Fruit fly (Drosophila melanogaster): ENCODE data around the gene GstO1.

Gene GstO1

dm6 chr3L:8512428-8512827 is 12.2 kb downstream of the GstO1 start, which contains the start of gene CG6765 (continued):
- TF ChIP-seq zen (tag; optimal IDR thresholded peaks at IDR 0.05) (no peak), Hmx (GFP tag; optimal IDR thresholded peaks at IDR 0.05) (no peak), dati (GFP tag; IDR thresholded peaks at IDR 0.05) (no peak), disco-r (GFP tag; optimal IDR thresholded peaks at IDR 0.05) (no peak), ash1 (GFP tag; optimal IDR thresholded peaks at IDR 0.05) (no peak), CG11696 (GFP tag; IDR thresholded peaks at IDR 0.05) (no peak), ranshi (GFP tag; IDR thresholded peaks at IDR 0.05) (no peak), CG11504 (tag; optimal IDR thresholded peaks at IDR 0.05) (no peak), danr (GFP tag; IDR thresholded peaks at IDR 0.05) (no peak), Fer1 (GFP tag; optimal IDR thresholded peaks at IDR 0.05) (no peak), CG18262 (tag; optimal IDR thresholded peaks at IDR 0.05) (no peak), schlank (tag; optimal IDR thresholded peaks at IDR 0.05) (no peak), CG15479 (GFP tag; optimal IDR thresholded peaks at IDR 0.05) (no peak), otp (GFP tag; IDR thresholded peaks at IDR 0.05) (no peak), CG18011 (GFP tag; optimal IDR thresholded peaks at IDR 0.05) (no peak), nau (GFP tag; optimal IDR thresholded peaks at IDR 0.05) (no peak), Adf1 (GFP tag; IDR thresholded peaks at IDR 0.05) (peak; percentile 6; the same call in 1 of the 2 replicates), ftz-f1 (GFP tag; optimal IDR thresholded peaks at IDR 0.05) (no peak), CG6765 (GFP tag; optimal IDR thresholded peaks at IDR 0.05) (peak; percentile 86), stc (GFP tag; IDR thresholded peaks at IDR 0.05) (no peak), Atf3 (GFP tag; optimal IDR thresholded peaks at IDR 0.05) (no peak), HmgZ (tag; optimal IDR thresholded peaks at IDR 0.05) (no peak), CG15514 (GFP tag; optimal IDR thresholded peaks at IDR 0.05) (peak; percentile 2), hkb (optimal IDR thresholded peaks at IDR 0.05) (no peak), hkb (GFP tag; IDR thresholded peaks at IDR 0.05) (no peak), ewg (GFP tag; optimal IDR thresholded peaks at IDR 0.05) (peak; percentile 64), H15 (GFP tag; IDR thresholded peaks at IDR 0.05) (no peak), CG9215 (GFP tag; IDR thresholded peaks at IDR 0.05) (no peak), Trl (optimal IDR thresholded peaks at IDR 0.05) (peak; percentile 83), Trl (GFP tag; optimal IDR thresholded peaks at IDR 0.05) (no peak), CG10209 (GFP tag; optimal IDR thresholded peaks at IDR 0.05) (no peak), MESR4 (GFP tag; optimal IDR thresholded peaks at IDR 0.05) (no peak), BEAF-32 (GFP tag; optimal IDR thresholded peaks at IDR 0.05) (no peak), Max (GFP tag; optimal IDR thresholded peaks at IDR 0.05) (no peak), CG16779 (GFP tag; IDR thresholded peaks at IDR 0.05) (no peak), amos (GFP tag; IDR thresholded peaks at IDR 0.05; ENCODE audit: partially characterized antibody) (0 out of 2 replicates have a peak, but pooled peaks have one; percentile 4), pros (GFP tag; optimal IDR thresholded peaks at IDR 0.05) (no peak), CG9797 (GFP tag; optimal IDR thresholded peaks at IDR 0.05) (no peak), CG12219 (GFP tag; optimal IDR thresholded peaks at IDR 0.05) (no peak), Sry-β (GFP tag; optimal IDR thresholded peaks at IDR 0.05) (no peak), Bgb (GFP tag; IDR thresholded peaks at IDR 0.05; ENCODE audit: partially characterized antibody) (no peak), CG15011 (GFP tag; optimal IDR thresholded peaks at IDR 0.05) (no peak), chn (GFP tag; optimal IDR thresholded peaks at IDR 0.05) (no peak), CG12299 (tag; optimal IDR thresholded peaks at IDR 0.05) (no peak), CG8089 (GFP tag; optimal IDR thresholded peaks at IDR 0.05) (no peak), Hr78 (GFP tag; optimal IDR thresholded peaks at IDR 0.05) (no peak), CG12236 (GFP tag; optimal IDR thresholded peaks at IDR 0.05) (no peak), Jarid2 (GFP tag; optimal IDR thresholded peaks at IDR 0.05) (no peak), cwo (GFP tag; optimal IDR thresholded peaks at IDR 0.05) (peak; percentile 11), CkIIα-i1 (GFP tag; IDR thresholded peaks at IDR 0.05) (no peak), fru (optimal IDR thresholded peaks at IDR 0.05) (no peak), psq (GFP tag; optimal IDR thresholded peaks at IDR 0.05) (no peak)

All from whole organism, embryonic.